Worm (Caenorhabditis elegans) whole organism, late embryonic: ENCODE data around the gene R12C12.6.
A peak's percentile ranks its signal among the peaks of the same experiment; 100 is the strongest.

ENCODE experiments used
- F13H6.1 ChIP-seq: sonication (generic microtip); optimal IDR thresholded peaks from 2 replicates; lab custom pipeline; 2016; ENCODE audit warnings: missing genetic modification characterization, missing compliant biosample characterization
- K02D7.2 ChIP-seq: sonication (generic microtip); optimal IDR thresholded peaks from 2 replicates; lab custom pipeline; 2017; ENCODE audit warnings: mild to moderate bottlenecking, missing genetic modification characterization, missing compliant biosample characterization
- T23F11.4 ChIP-seq: fragments of 200-800 bp; sonication (Bioruptor generic); optimal IDR thresholded peaks from 2 replicates; lab custom pipeline; 2018; ENCODE audit warnings: mild to moderate bottlenecking, missing genetic modification characterization, missing compliant biosample characterization
- Y22D7AL.16 ChIP-seq: sonication (generic microtip); optimal IDR thresholded peaks from 2 replicates; lab custom pipeline; 2016; ENCODE audit warnings: missing genetic modification characterization, missing compliant biosample characterization
- ama-1 ChIP-seq: fragments of 150-350 bp; optimal IDR thresholded peaks from 2 replicates; lab custom pipeline; 2014
- ceh-18 ChIP-seq: sonication (generic microtip); optimal IDR thresholded peaks from 2 replicates; lab custom pipeline; 2016; ENCODE audit warnings: missing genetic modification characterization, missing compliant biosample characterization
- ceh-2 ChIP-seq: sonication (generic microtip); optimal IDR thresholded peaks from 2 replicates; lab custom pipeline; 2016; ENCODE audit warnings: missing genotype, missing genetic modification characterization, missing compliant biosample characterization
- ceh-24 ChIP-seq: sonication (generic microtip); optimal IDR thresholded peaks from 2 replicates; lab custom pipeline; 2016; ENCODE audit warnings: mild to moderate bottlenecking, missing genetic modification characterization, missing compliant biosample characterization
- ceh-30 ChIP-seq: fragments of 150-350 bp; optimal IDR thresholded peaks from 2 replicates; lab custom pipeline; 2014; ENCODE audit warnings: missing biosample characterization, missing genetic modification characterization
- ceh-31 ChIP-seq: sonication (generic microtip); optimal IDR thresholded peaks from 2 replicates; lab custom pipeline; 2016; ENCODE audit warnings: missing genetic modification characterization, missing compliant biosample characterization
- ceh-45 ChIP-seq: fragments of 200-800 bp; sonication (Bioruptor generic); IDR thresholded peaks from 2 replicates; pipeline ENCODE4 v1.3.6; 2022; ENCODE audit warnings: missing genetic modification reagents, missing genetic modification characterization, missing compliant biosample characterization
- ceh-48 ChIP-seq: sonication (generic microtip); optimal IDR thresholded peaks from 2 replicates; lab custom pipeline; 2016; ENCODE audit warnings: missing genetic modification characterization, inconsistent platforms, missing compliant biosample characterization
- ceh-6 ChIP-seq: fragments of 200-800 bp; sonication (Bioruptor generic); optimal IDR thresholded peaks from 2 replicates; lab custom pipeline; 2018; ENCODE audit warnings: mild to moderate bottlenecking, missing genetic modification characterization, missing compliant biosample characterization
- dve-1 ChIP-seq: sonication (generic microtip); optimal IDR thresholded peaks from 2 replicates; lab custom pipeline; 2017; ENCODE audit warnings: antibody characterized with exemption, mild to moderate bottlenecking, missing genetic modification characterization, missing compliant biosample characterization
- elt-2 ChIP-seq: sonication (generic microtip); optimal IDR thresholded peaks from 2 replicates; lab custom pipeline; 2016; ENCODE audit warnings: missing genetic modification reagents, missing genetic modification characterization, missing compliant biosample characterization
- elt-4 ChIP-seq: sonication (generic microtip); optimal IDR thresholded peaks from 2 replicates; lab custom pipeline; 2016; ENCODE audit warnings: missing genetic modification characterization, missing compliant biosample characterization
- eyg-1 ChIP-seq: sonication (generic microtip); optimal IDR thresholded peaks from 2 replicates; lab custom pipeline; 2016; ENCODE audit warnings: missing genotype, missing genetic modification characterization, missing compliant biosample characterization
- fax-1 ChIP-seq: sonication (generic microtip); optimal IDR thresholded peaks from 2 replicates; lab custom pipeline; 2016; ENCODE audit warnings: missing genotype, missing genetic modification characterization, missing compliant biosample characterization
- fkh-10 ChIP-seq: fragments of 150-350 bp; optimal IDR thresholded peaks from 2 replicates; lab custom pipeline; 2014; ENCODE audit warnings: missing biosample characterization, missing genetic modification reagents, missing genetic modification characterization
- hlh-13 ChIP-seq: fragments of 200-800 bp; sonication (Bioruptor generic); optimal IDR thresholded peaks from 2 replicates; lab custom pipeline; 2018; ENCODE audit warnings: mild to moderate bottlenecking, missing genetic modification characterization, missing compliant biosample characterization
- hlh-6 ChIP-seq: sonication (generic microtip); optimal IDR thresholded peaks from 2 replicates; lab custom pipeline; 2016; ENCODE audit warnings: missing genotype, missing genetic modification characterization, missing compliant biosample characterization
- hlh-8 ChIP-seq: sonication (generic microtip); optimal IDR thresholded peaks from 2 replicates; lab custom pipeline; 2016; ENCODE audit warnings: missing genotype, missing genetic modification characterization, missing compliant biosample characterization
- mec-3 ChIP-seq: sonication (generic microtip); optimal IDR thresholded peaks from 2 replicates; lab custom pipeline; 2016; ENCODE audit warnings: borderline replicate concordance, missing genetic modification characterization, missing compliant biosample characterization
- nhr-11 ChIP-seq: fragments of 150-350 bp; optimal IDR thresholded peaks from 2 replicates; lab custom pipeline; 2014; ENCODE audit warnings: missing biosample characterization, missing genetic modification characterization
- npax-4 ChIP-seq: sonication (generic microtip); optimal IDR thresholded peaks from 2 replicates; lab custom pipeline; 2016; ENCODE audit warnings: missing genetic modification characterization, missing compliant biosample characterization
- odd-2 ChIP-seq: sonication (generic microtip); optimal IDR thresholded peaks from 2 replicates; lab custom pipeline; 2017; ENCODE audit warnings: antibody characterized with exemption, mild to moderate bottlenecking, missing genetic modification characterization, missing compliant biosample characterization
- pat-9 ChIP-seq: fragments of 200-800 bp; sonication (Bioruptor generic); optimal IDR thresholded peaks from 2 replicates; lab custom pipeline; 2018; ENCODE audit warnings: mild to moderate bottlenecking, missing genetic modification characterization, moderate library complexity, missing compliant biosample characterization
- pax-1 ChIP-seq: fragments of 150-350 bp; optimal IDR thresholded peaks from 2 replicates; lab custom pipeline; 2014; ENCODE audit warnings: missing biosample characterization, missing genetic modification characterization
- pha-2 ChIP-seq: sonication (generic microtip); optimal IDR thresholded peaks from 2 replicates; lab custom pipeline; 2017; ENCODE audit warnings: mild to moderate bottlenecking, missing genetic modification characterization, missing compliant biosample characterization
- pqm-1 ChIP-seq: sonication (generic microtip); optimal IDR thresholded peaks from 2 replicates; lab custom pipeline; 2016; ENCODE audit warnings: missing genetic modification characterization, missing compliant biosample characterization
- pros-1 ChIP-seq: fragments of 150-350 bp; optimal IDR thresholded peaks from 2 replicates; lab custom pipeline; 2014; ENCODE audit warnings: missing biosample characterization, missing genetic modification reagents, missing genetic modification characterization
- ref-2 ChIP-seq: sonication (generic microtip); optimal IDR thresholded peaks from 2 replicates; lab custom pipeline; 2016; ENCODE audit warnings: missing genetic modification characterization, missing compliant biosample characterization
- rnt-1 ChIP-seq: sonication (generic microtip); optimal IDR thresholded peaks from 2 replicates; lab custom pipeline; 2016; ENCODE audit warnings: missing genetic modification characterization, missing compliant biosample characterization
- sox-2 ChIP-seq: fragments of 200-800 bp; sonication (Bioruptor generic); IDR thresholded peaks from 2 replicates; pipeline ENCODE4 v1.3.6; 2022; ENCODE audit warnings: missing genetic modification reagents, missing genetic modification characterization, missing compliant biosample characterization
- sox-4 ChIP-seq: sonication (generic microtip); optimal IDR thresholded peaks from 2 replicates; lab custom pipeline; 2017; ENCODE audit warnings: mild to moderate bottlenecking, missing genetic modification characterization, inconsistent platforms, missing compliant biosample characterization
- tbx-7 ChIP-seq: sonication (generic microtip); optimal IDR thresholded peaks from 2 replicates; lab custom pipeline; 2016; ENCODE audit warnings: missing genotype, missing genetic modification characterization, missing compliant biosample characterization
- unc-3 ChIP-seq, 2 experiments: fragments of 200-800 bp in 1 of 2; sonication (Bioruptor generic) in 1 of 2; sonication (generic microtip) in 1 of 2; conservative IDR thresholded peaks in 1 of 2; optimal IDR thresholded peaks in 1 of 2; 2 replicates each; pipeline versions ENCODE4 v1.3.6 to Lab custom; 2016 to 2022; ENCODE audit warnings: missing compliant biosample characterization in 2 of 2, missing genetic modification characterization in 2 of 2, missing genetic modification reagents in 1 of 2
- unc-42 ChIP-seq: sonication (generic microtip); optimal IDR thresholded peaks from 2 replicates; lab custom pipeline; 2016; ENCODE audit warnings: missing genotype, missing genetic modification characterization, missing compliant biosample characterization
- unc-55 ChIP-seq: sonication (generic microtip); optimal IDR thresholded peaks from 2 replicates; lab custom pipeline; 2017; ENCODE audit warnings: missing biosample characterization, missing genetic modification reagents, missing genetic modification characterization
- ztf-16 ChIP-seq: sonication (generic microtip); optimal IDR thresholded peaks from 2 replicates; lab custom pipeline; 2017; ENCODE audit warnings: missing genetic modification characterization, missing compliant biosample characterization

R12C12.6 gene

DNA sequence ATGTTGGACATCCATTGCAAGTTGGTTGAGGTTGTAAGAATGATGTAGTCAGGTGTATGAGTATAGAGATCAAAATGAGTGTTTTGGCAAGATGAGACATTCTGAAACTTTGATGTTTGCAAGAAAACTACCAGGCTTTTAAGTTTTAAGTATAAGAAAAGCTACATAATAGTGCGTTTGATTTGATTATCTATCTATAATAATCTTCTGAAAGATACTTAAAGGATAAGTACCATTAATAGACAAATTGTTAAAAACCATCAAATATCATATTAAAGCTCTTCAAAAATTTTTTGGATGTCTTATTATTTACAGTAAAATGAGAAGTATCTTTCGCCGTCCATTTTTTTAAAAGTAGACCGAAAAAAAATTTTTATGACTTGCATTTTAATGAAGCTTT is 4.5 kb downstream of the R12C12.6 start, which contains the start of gene R12C12.10:
TSS of gene R12C12.10 (minus strand) at position 101 of the 400 bp plus-strand sequence.
- TF ChIP-seq ceh-30 (tag; lab: Kevin White, UChicago): no peak
- no peak for TF ChIP-seq ztf-16
- no peak for TF ChIP-seq unc-3 (GFP tag; conservative IDR thresholded peaks at IDR 0.05; lab: Robert Waterston, UW)
- no peak for TF ChIP-seq unc-3 (tag; optimal IDR thresholded peaks at IDR 0.05; lab: Kevin White, UChicago)
- TF ChIP-seq ceh-24 (tag; lab: Kevin White, UChicago): no peak
- no peak for TF ChIP-seq pqm-1
- no peak for TF ChIP-seq F13H6.1 (tag; lab: Kevin White, UChicago)

ce11 chrII:6031106-6031505 is 16.6 kb downstream of the R12C12.6 start, which contains the start of gene frpr-16:
frpr-16 (minus strand) TSS chrII:6031206.
- TF ChIP-seq ceh-18 (tag; lab: Kevin White, UChicago): no peak
- no peak for TF ChIP-seq tbx-7
- no peak for TF ChIP-seq eyg-1 (tag; lab: Kevin White, UChicago)
- no peak for TF ChIP-seq Y22D7AL.16 (tag; lab: Kevin White, UChicago)
- no peak for TF ChIP-seq ama-1 (lab: Kevin White, UChicago)
- TF ChIP-seq sox-4 (tag; lab: Kevin White, UChicago): no peak

DNA sequence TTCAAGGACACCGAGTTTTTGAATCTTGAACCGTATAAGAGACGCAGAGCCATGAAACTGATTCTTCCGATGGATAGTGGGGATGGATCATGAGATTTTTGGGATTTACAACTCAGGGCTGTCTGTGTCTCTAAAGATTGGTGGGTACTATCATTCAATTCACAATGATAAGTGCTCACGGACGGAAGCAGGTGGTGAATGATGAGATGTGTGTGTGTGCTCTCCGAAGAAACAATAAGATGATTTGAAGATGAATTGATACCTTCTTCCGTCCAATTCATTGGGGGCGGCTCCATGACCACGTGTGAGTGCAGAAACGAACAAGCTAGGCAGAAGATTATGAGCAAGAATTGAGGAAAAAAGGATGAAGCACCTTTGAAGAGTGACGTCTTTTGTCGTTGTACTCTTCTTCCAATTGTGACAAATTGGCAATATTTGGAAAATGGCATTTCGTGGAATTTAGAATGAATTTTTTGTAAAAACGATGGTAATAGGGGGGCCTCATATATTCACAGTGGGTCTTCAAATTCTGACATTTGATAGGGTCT is 19.0 kb downstream of the R12C12.6 start:
- TF ChIP-seq pax-1 (tag; lab: Kevin White, UChicago) (no peak), ceh-18 (tag; lab: Kevin White, UChicago) (peak; percentile 59), ceh-2 (tag; lab: Kevin White, UChicago) (no peak), pros-1 (tag; lab: Kevin White, UChicago) (no peak), pqm-1 (no peak), rnt-1 (tag; lab: Kevin White, UChicago) (peak; percentile 55), unc-55 (peak; percentile 66), mec-3 (no peak)

- TF ChIP-seq ceh-31 (tag; lab: Kevin White, UChicago) (no peak), npax-4 (tag; lab: Kevin White, UChicago) (no peak), fkh-10 (no peak), ceh-48 (tag; lab: Kevin White, UChicago) (no peak), elt-2 (peak; percentile 94), ref-2 (tag; lab: Kevin White, UChicago) (no peak), eyg-1 (tag; lab: Kevin White, UChicago) (no peak), K02D7.2 (tag; lab: Kevin White, UChicago) (no peak), pqm-1 (peak; percentile 81), odd-2 (no peak), fax-1 (no peak)
Measured at ce11 chrII:6026646-6027045, 21.0 kb downstream of the R12C12.6 start.

- TF ChIP-seq pat-9 (no peak), npax-4 (tag; lab: Kevin White, UChicago) (no peak), dve-1 (no peak), hlh-13 (GFP tag; lab: Kevin White, UChicago) (no peak), rnt-1 (tag; lab: Kevin White, UChicago) (no peak), hlh-8 (tag; lab: Kevin White, UChicago) (no peak), hlh-6 (no peak)
- TF ChIP-seq, all 69 proteins: peak for 0
Measured at ce11 chrII:6025647-6026046, 22.0 kb downstream of the R12C12.6 start.

DNA sequence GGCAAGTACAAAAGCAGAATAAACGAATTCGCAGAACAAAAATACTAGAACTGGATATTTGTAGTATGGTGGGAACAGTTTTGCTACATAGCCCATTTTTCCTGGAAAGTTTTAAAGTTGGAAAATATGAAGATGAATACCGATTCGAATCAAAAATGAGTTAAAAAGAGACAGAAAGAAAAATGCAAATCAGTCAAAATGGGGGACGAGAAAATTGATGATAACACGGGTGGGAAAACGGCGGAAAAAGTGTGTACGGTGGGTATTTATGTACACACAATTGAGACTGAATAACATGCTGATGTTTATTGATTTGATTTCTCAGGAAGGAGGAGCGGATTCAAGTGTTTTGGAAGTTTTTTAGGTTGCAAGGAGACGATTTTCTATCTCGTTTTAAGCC is 22.8 kb downstream of the R12C12.6 start, which contains the start of gene R12C12.9:
TSS of gene R12C12.9 (minus strand) at position 101 of the 400 bp plus-strand sequence.
- TF ChIP-seq hlh-6 (no peak), pat-9 (no peak), mec-3 (no peak), elt-2 (no peak), elt-4 (no peak), ceh-6 (GFP tag; lab: Kevin White, UChicago) (no peak), T23F11.4 (GFP tag; lab: Kevin White, UChicago) (no peak), F13H6.1 (tag; lab: Kevin White, UChicago) (no peak), unc-42 (no peak), ceh-45 (GFP tag; lab: Robert Waterston, UW) (no peak), sox-2 (GFP tag; lab: Robert Waterston, UW) (no peak), nhr-11 (no peak), ceh-2 (tag; lab: Kevin White, UChicago) (no peak), ceh-24 (tag; lab: Kevin White, UChicago) (no peak), pha-2 (tag; lab: Kevin White, UChicago) (no peak)
- TF ChIP-seq, all 69 proteins: peak for 0
